Worm (Caenorhabditis elegans) whole organism, young adult: ENCODE data around the gene egg-3.

Source experiments
- B0019.2 ChIP-seq: fragments of 200-800 bp; sonication (Bioruptor generic); conservative IDR thresholded peaks from 2 replicates; pipeline ENCODE4 v1.3.6; 2022; ENCODE audit warnings: missing genetic modification reagents, missing genetic modification characterization, missing compliant biosample characterization
- D2030.7 ChIP-seq: fragments of 200-800 bp; sonication (Bioruptor generic); IDR thresholded peaks from 2 replicates; pipeline ENCODE4 v1.3.6; 2022; ENCODE audit warnings: missing genetic modification reagents, missing genetic modification characterization, missing compliant biosample characterization
- F10E7.11 ChIP-seq: sonication (generic microtip); optimal IDR thresholded peaks from 2 replicates; lab custom pipeline; 2017; ENCODE audit warnings: mild to moderate bottlenecking, missing genetic modification characterization, moderate library complexity, missing compliant biosample characterization
- F23B12.7 ChIP-seq: sonication (generic microtip); optimal IDR thresholded peaks from 2 replicates; lab custom pipeline; 2017; ENCODE audit warnings: missing genetic modification characterization, mild to moderate bottlenecking, missing compliant biosample characterization, antibody characterized with exemption, moderate library complexity; ENCODE audit not compliant: insufficient read depth
- F33H1.4 ChIP-seq: fragments of 200-800 bp; sonication (Bioruptor generic); IDR thresholded peaks from 2 replicates; pipeline ENCODE4 v1.3.6; 2022; ENCODE audit warnings: missing genetic modification reagents, missing genetic modification characterization, missing compliant biosample characterization
- F49E8.2 ChIP-seq: sonication (generic microtip); optimal IDR thresholded peaks from 3 replicates; lab custom pipeline; 2017; ENCODE audit warnings: missing genetic modification characterization, mild to moderate bottlenecking, missing compliant biosample characterization, antibody characterized with exemption, moderate library complexity; ENCODE audit not compliant: insufficient read depth
- F55B11.4 ChIP-seq: sonication (generic microtip); optimal IDR thresholded peaks from 2 replicates; lab custom pipeline; 2016; ENCODE audit warnings: missing compliant biosample characterization, missing genetic modification characterization, borderline replicate concordance; ENCODE audit not compliant: insufficient read depth
- K11D2.4 ChIP-seq: fragments of 200-800 bp; sonication (Bioruptor generic); IDR thresholded peaks from 2 replicates; pipeline ENCODE4 v1.3.6; 2022; ENCODE audit warnings: missing genetic modification reagents, missing genetic modification characterization, missing compliant biosample characterization
- ZK185.1 ChIP-seq: sonication (generic microtip); optimal IDR thresholded peaks from 2 replicates; lab custom pipeline; 2016; ENCODE audit warnings: mild to moderate bottlenecking, missing genetic modification characterization, missing compliant biosample characterization; ENCODE audit not compliant: poor library complexity, severe bottlenecking
- ama-1 ChIP-seq, 3 experiments: fragments of 150-350 bp in 1 of 3; sonication (generic microtip) in 2 of 3; optimal IDR thresholded peaks; 2 replicates each; lab custom pipeline; 2014 to 2018; ENCODE audit warnings: missing biosample characterization in 2 of 3, missing genetic modification characterization in 2 of 3, missing genetic modification reagents in 2 of 3
- bed-2 ChIP-seq: fragments of 200-800 bp; sonication (Bioruptor generic); IDR thresholded peaks from 2 replicates; pipeline ENCODE4 v1.3.6; 2022; ENCODE audit warnings: missing genetic modification reagents, missing genetic modification characterization, missing compliant biosample characterization
- cebp-1 ChIP-seq, 2 experiments: fragments of 200-800 bp in 1 of 2; sonication (Bioruptor generic) in 1 of 2; sonication (generic microtip) in 1 of 2; IDR thresholded peaks in 1 of 2; optimal IDR thresholded peaks in 1 of 2; 2 replicates each; pipeline versions ENCODE4 v1.3.6 to Lab custom; 2017 to 2022; ENCODE audit warnings: missing compliant biosample characterization in 2 of 2, missing genetic modification characterization in 2 of 2, mild to moderate bottlenecking in 1 of 2, missing genetic modification reagents in 1 of 2, moderate library complexity in 1 of 2
- ceh-100 ChIP-seq: fragments of 200-800 bp; sonication (Bioruptor generic); IDR thresholded peaks from 2 replicates; pipeline ENCODE4 v1.3.6; 2022; ENCODE audit warnings: missing genetic modification reagents, missing genetic modification characterization, missing compliant biosample characterization
- ceh-58 ChIP-seq: fragments of 200-800 bp; sonication (Bioruptor generic); IDR thresholded peaks from 2 replicates; pipeline ENCODE4 v1.3.6; 2022; ENCODE audit warnings: missing genetic modification characterization, missing compliant biosample characterization
- chd-7 ChIP-seq: sonication (generic microtip); optimal IDR thresholded peaks from 2 replicates; lab custom pipeline; 2016; ENCODE audit warnings: mild to moderate bottlenecking, missing genetic modification characterization, moderate library complexity, missing compliant biosample characterization
- die-1 ChIP-seq: sonication (generic microtip); optimal IDR thresholded peaks from 2 replicates; lab custom pipeline; 2016; ENCODE audit warnings: missing genotype, mild to moderate bottlenecking, missing genetic modification characterization, missing compliant biosample characterization
- dox-1 ChIP-seq: fragments of 200-800 bp; sonication (Bioruptor generic); IDR thresholded peaks from 2 replicates; pipeline ENCODE4 v1.3.6; 2022; ENCODE audit warnings: missing genetic modification reagents, missing genetic modification characterization, missing compliant biosample characterization
- dpff-1 ChIP-seq: sonication (generic microtip); optimal IDR thresholded peaks from 2 replicates; lab custom pipeline; 2017; ENCODE audit warnings: mild to moderate bottlenecking, missing genetic modification characterization, missing compliant biosample characterization
- dpl-1 ChIP-seq: fragments of 150-350 bp; optimal IDR thresholded peaks from 2 replicates; lab custom pipeline; 2014; ENCODE audit warnings: missing biosample characterization, missing genetic modification reagents, missing genetic modification characterization
- ekl-4 ChIP-seq: fragments of 200-800 bp; sonication (Bioruptor generic); IDR thresholded peaks from 2 replicates; pipeline ENCODE4 v1.3.6; 2022; ENCODE audit warnings: missing genetic modification reagents, missing genetic modification characterization, missing compliant biosample characterization
- fkh-3 ChIP-seq: sonication (generic microtip); optimal IDR thresholded peaks from 2 replicates; lab custom pipeline; 2016; ENCODE audit warnings: mild to moderate bottlenecking, missing genetic modification characterization, missing compliant biosample characterization
- him-1 ChIP-seq: sonication (generic microtip); optimal IDR thresholded peaks from 2 replicates; lab custom pipeline; 2016; ENCODE audit warnings: missing genotype, missing genetic modification reagents, missing genetic modification characterization, missing compliant biosample characterization
- hmg-1.2 ChIP-seq: fragments of 200-800 bp; sonication (Bioruptor generic); IDR thresholded peaks from 2 replicates; pipeline ENCODE4 v1.3.6; 2022; ENCODE audit warnings: missing genetic modification reagents, missing genetic modification characterization, missing compliant biosample characterization
- hsf-1 ChIP-seq: fragments of 200-800 bp; sonication (Bioruptor generic); IDR thresholded peaks from 2 replicates; pipeline ENCODE4 v1.3.6; 2022; ENCODE audit warnings: missing genetic modification reagents, missing genetic modification characterization, missing compliant biosample characterization
- let-607 ChIP-seq, 2 experiments: fragments of 200-800 bp in 1 of 2; sonication (Bioruptor generic) in 1 of 2; sonication (generic microtip) in 1 of 2; optimal IDR thresholded peaks; 2 replicates each; lab custom pipeline; 2016 to 2018; ENCODE audit warnings: mild to moderate bottlenecking in 2 of 2, missing compliant biosample characterization in 2 of 2, missing genetic modification characterization in 2 of 2, moderate library complexity in 2 of 2, missing genotype in 1 of 2
- lin-26 ChIP-seq: fragments of 200-800 bp; sonication (Bioruptor generic); IDR thresholded peaks from 2 replicates; pipeline ENCODE4 v1.3.6; 2022; ENCODE audit warnings: missing genetic modification reagents, missing genetic modification characterization, missing compliant biosample characterization
- lin-35 ChIP-seq, 3 experiments: fragments of 150-350 bp in 2 of 3; sonication (generic microtip) in 1 of 3; optimal IDR thresholded peaks; 2 replicates each; lab custom pipeline; 2014 to 2018; ENCODE audit warnings: missing biosample characterization in 3 of 3, missing genetic modification characterization in 3 of 3, missing genetic modification reagents in 3 of 3
- lin-40 ChIP-seq: sonication (generic microtip); optimal IDR thresholded peaks from 2 replicates; lab custom pipeline; 2016; ENCODE audit warnings: missing genetic modification characterization, mild to moderate bottlenecking, missing compliant biosample characterization, missing genotype, missing genetic modification reagents
- lin-54 ChIP-seq: fragments of 200-800 bp; sonication (Bioruptor generic); optimal IDR thresholded peaks from 2 replicates; lab custom pipeline; 2018; ENCODE audit warnings: mild to moderate bottlenecking, missing genetic modification characterization, missing compliant biosample characterization
- madf-6 ChIP-seq: fragments of 200-800 bp; sonication (Bioruptor generic); IDR thresholded peaks from 2 replicates; pipeline ENCODE4 v1.3.6; 2022; ENCODE audit warnings: missing genetic modification reagents, missing genetic modification characterization, missing compliant biosample characterization
- madf-8 ChIP-seq: fragments of 200-800 bp; sonication (Bioruptor generic); conservative IDR thresholded peaks from 2 replicates; pipeline ENCODE4 v1.3.6; 2022; ENCODE audit warnings: missing genetic modification reagents, missing genetic modification characterization, missing compliant biosample characterization
- mcd-1 ChIP-seq: fragments of 200-800 bp; sonication (Bioruptor generic); IDR thresholded peaks from 2 replicates; pipeline ENCODE4 v1.3.6; 2022; ENCODE audit warnings: missing genetic modification reagents, missing genetic modification characterization, missing compliant biosample characterization
- mes-4 ChIP-seq: sonication (generic microtip); optimal IDR thresholded peaks from 2 replicates; lab custom pipeline; 2016; ENCODE audit warnings: missing genotype, missing genetic modification characterization, missing compliant biosample characterization
- nhr-27 ChIP-seq: fragments of 200-800 bp; sonication (Bioruptor generic); optimal IDR thresholded peaks from 2 replicates; lab custom pipeline; 2018; ENCODE audit warnings: mild to moderate bottlenecking, missing genetic modification characterization, moderate library complexity, missing compliant biosample characterization
- nhr-80 ChIP-seq: sonication (generic microtip); optimal IDR thresholded peaks from 2 replicates; lab custom pipeline; 2016; ENCODE audit warnings: missing genetic modification characterization, missing compliant biosample characterization
- repo-1 ChIP-seq: sonication (generic microtip); optimal IDR thresholded peaks from 2 replicates; lab custom pipeline; 2017; ENCODE audit warnings: mild to moderate bottlenecking, missing genetic modification characterization, missing compliant biosample characterization
- rpc-1 ChIP-seq, 2 experiments: fragments of 150-350 bp in 1 of 2; sonication (generic microtip) in 1 of 2; optimal IDR thresholded peaks; 2 replicates each; lab custom pipeline; 2014 to 2018; ENCODE audit warnings: missing biosample characterization in 1 of 2, missing genetic modification characterization in 1 of 2, missing genetic modification reagents in 1 of 2, missing genotype in 1 of 2
- sdz-38 ChIP-seq: sonication (generic microtip); optimal IDR thresholded peaks from 2 replicates; lab custom pipeline; 2016; ENCODE audit warnings: missing genotype, missing genetic modification characterization, missing compliant biosample characterization
- snpc-1.1 ChIP-seq: sonication (generic microtip); optimal IDR thresholded peaks from 2 replicates; lab custom pipeline; 2017; ENCODE audit warnings: missing genetic modification characterization, mild to moderate bottlenecking, missing compliant biosample characterization, antibody characterized with exemption, moderate library complexity, missing genotype, missing genetic modification reagents; ENCODE audit not compliant: insufficient read depth
- snpc-1.3 ChIP-seq: sonication (generic microtip); optimal IDR thresholded peaks from 2 replicates; lab custom pipeline; 2017; ENCODE audit warnings: missing genetic modification characterization, mild to moderate bottlenecking, missing compliant biosample characterization, antibody characterized with exemption, moderate library complexity, missing genotype, missing genetic modification reagents; ENCODE audit not compliant: insufficient read depth
- tbp1 ChIP-seq: fragments of 200-800 bp; sonication (Bioruptor generic); optimal IDR thresholded peaks from 2 replicates; lab custom pipeline; 2018; ENCODE audit warnings: mild to moderate bottlenecking, missing genetic modification characterization, missing compliant biosample characterization
- tlf-1 ChIP-seq: fragments of 200-800 bp; sonication (Bioruptor generic); optimal IDR thresholded peaks from 2 replicates; lab custom pipeline; 2018; ENCODE audit warnings: mild to moderate bottlenecking, missing genetic modification characterization, missing compliant biosample characterization
- unc-130 ChIP-seq: sonication (generic microtip); optimal IDR thresholded peaks from 2 replicates; lab custom pipeline; 2016; ENCODE audit warnings: missing genetic modification reagents, missing genetic modification characterization, missing compliant biosample characterization
- xnd-1 ChIP-seq: sonication (generic microtip); optimal IDR thresholded peaks from 2 replicates; lab custom pipeline; 2016; ENCODE audit warnings: missing genotype, missing genetic modification reagents, missing genetic modification characterization, missing compliant biosample characterization

egg-3 gene

DNA sequence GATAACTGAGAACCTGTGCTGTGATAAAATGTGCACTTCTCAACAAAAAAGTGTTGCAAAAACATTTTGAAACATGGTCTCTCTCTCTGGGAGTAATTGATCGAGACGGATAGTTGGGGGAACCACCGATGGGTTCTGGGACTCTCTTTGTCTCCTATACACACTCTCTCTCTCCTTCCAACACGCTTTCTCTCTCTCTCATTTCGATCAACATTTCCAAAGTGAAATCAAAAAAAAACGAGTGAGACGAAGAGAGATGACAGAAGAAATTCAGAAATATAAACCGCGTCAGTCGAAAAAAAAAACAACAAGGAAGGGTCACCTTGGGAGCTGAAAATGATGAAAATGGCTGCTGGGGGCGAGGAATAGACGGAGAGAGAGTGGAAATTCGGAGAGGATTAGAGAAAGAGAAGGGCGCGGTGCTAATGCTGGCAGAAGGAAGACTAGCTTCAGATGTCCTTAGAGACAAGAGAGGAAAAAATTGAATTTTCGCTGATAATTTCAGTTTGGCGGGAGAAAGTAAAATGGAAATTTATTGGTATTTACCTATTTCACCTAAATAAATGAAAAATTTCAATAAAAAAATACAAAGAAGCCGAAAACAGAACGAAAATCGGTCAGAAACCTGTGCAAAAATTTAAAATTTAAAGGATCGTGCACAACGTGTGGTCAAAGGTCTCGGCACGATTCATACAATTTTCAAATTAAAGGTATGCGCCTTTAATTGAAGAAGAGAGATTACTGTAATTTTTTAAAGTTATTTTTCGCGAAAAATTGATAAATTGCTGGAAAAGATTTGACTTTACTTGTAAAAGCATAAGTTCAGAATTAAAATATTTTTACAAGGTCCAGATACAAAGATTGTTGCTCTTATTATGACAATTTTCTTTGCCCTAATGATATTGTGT is 21.2 kb downstream of the egg-3 start (continued):
- TF ChIP-seq dox-1 (GFP tag; lab: Robert Waterston, UW) (no peak), D2030.7 (peak; percentile 40; the same call in 1 of the 2 replicates), snpc-1.1 (no peak), rpc-1 (optimal IDR thresholded peaks at IDR 0.05; lab: Kevin White, UChicago) (no peak), rpc-1 (tag; optimal IDR thresholded peaks at IDR 0.05; lab: Kevin White, UChicago) (no peak), ceh-100 (GFP tag; lab: Robert Waterston, UW) (no peak), hmg-1.2 (GFP tag; lab: Robert Waterston, UW) (peak; percentile 4; the same call in 1 of the 2 replicates), dpff-1 (tag; lab: Kevin White, UChicago) (no peak), lin-26 (no peak), tlf-1 (GFP tag; lab: Kevin White, UChicago) (no peak), cebp-1 (GFP tag; IDR thresholded peaks at IDR 0.05; lab: Robert Waterston, UW) (no peak), cebp-1 (tag; optimal IDR thresholded peaks at IDR 0.05; lab: Kevin White, UChicago) (no peak), him-1 (tag; lab: Kevin White, UChicago) (no peak), ekl-4 (GFP tag; lab: Robert Waterston, UW) (no peak), dpl-1 (GFP tag; lab: Kevin White, UChicago) (peak; percentile 16), F49E8.2 (tag; lab: Kevin White, UChicago) (no peak), snpc-1.3 (tag; lab: Kevin White, UChicago) (no peak), ama-1 (optimal IDR thresholded peaks at IDR 0.05; lab: Kevin White, UChicago) (no peak), ama-1 (GFP tag; optimal IDR thresholded peaks at IDR 0.05; lab: Kevin White, UChicago) (no peak), F33H1.4 (GFP tag; lab: Robert Waterston, UW) (peak; percentile 87), tbp1 (GFP tag; lab: Kevin White, UChicago) (no peak), F23B12.7 (no peak), ceh-58 (GFP tag; lab: Robert Waterston, UW) (no peak), lin-40 (tag; lab: Kevin White, UChicago) (peak; percentile 4), ZK185.1 (tag; lab: Kevin White, UChicago) (no peak), chd-7 (no peak), let-607 (tag; optimal IDR thresholded peaks at IDR 0.05; lab: Kevin White, UChicago) (no peak), die-1 (no peak), mcd-1 (GFP tag; lab: Robert Waterston, UW) (no peak), nhr-27 (tag; lab: Kevin White, UChicago) (no peak), nhr-80 (tag; lab: Kevin White, UChicago) (no peak), repo-1 (tag; lab: Kevin White, UChicago) (no peak), madf-8 (GFP tag; lab: Robert Waterston, UW) (peak; percentile 57), unc-130 (GFP tag; lab: Kevin White, UChicago) (no peak), lin-54 (GFP tag; lab: Kevin White, UChicago) (no peak), F55B11.4 (no peak), xnd-1 (tag; lab: Kevin White, UChicago) (peak; percentile 77), lin-35 (GFP tag; optimal IDR thresholded peaks at IDR 0.05; lab: Kevin White, UChicago) (no peak), B0019.2 (GFP tag; lab: Robert Waterston, UW) (no peak), fkh-3 (no peak), K11D2.4 (GFP tag; lab: Robert Waterston, UW) (no peak), F10E7.11 (tag; lab: Kevin White, UChicago) (no peak), madf-6 (GFP tag; lab: Robert Waterston, UW) (peak; percentile 84), hsf-1 (no peak), mes-4 (tag; lab: Kevin White, UChicago) (no peak), bed-2 (GFP tag; lab: Robert Waterston, UW) (no peak), sdz-38 (no peak)
